Worm (Caenorhabditis elegans) whole organism, dauer: ENCODE measurements around the gene B0462.4.

Experiments used
- unc-62 ChIP-seq: sonication (generic microtip); optimal IDR thresholded peaks from 2 replicates; lab custom pipeline; 2017; ENCODE audit warnings: missing biosample characterization, missing genetic modification reagents, missing genetic modification characterization

The B0462.4 gene

ce11 chrV:18331086-18331485 lies at the start of gene B0462.4:
B0462.4 (minus strand) TSS chrV:18331186.
- no peak for TF ChIP-seq unc-62 (GFP tag; lab: Kevin White, UChicago)

DNA sequence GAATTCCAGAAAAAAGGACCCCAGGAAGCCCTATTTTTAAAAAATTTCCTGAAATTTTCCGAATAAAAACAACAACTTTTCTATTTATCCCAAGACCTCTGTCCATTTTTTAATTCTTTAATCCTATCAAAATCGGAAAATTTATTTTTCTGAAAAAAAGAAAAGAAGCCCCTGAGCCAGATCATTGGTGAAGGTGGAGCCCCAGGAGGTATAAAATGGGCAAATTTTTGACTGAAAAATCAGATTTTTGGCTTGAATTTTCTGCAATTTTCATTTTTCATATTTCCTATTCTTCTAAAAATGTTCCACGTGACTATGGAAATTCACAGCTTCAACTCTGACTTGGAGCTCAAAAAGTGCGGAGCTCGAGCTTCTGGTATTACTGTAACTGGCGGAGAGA lies 47.8 kb upstream of the B0462.4 start, which contains the start of gene Y51A2B.8:
Y51A2B.8 (plus strand) TSS at position 301 of the 400 bp plus-strand sequence.
- TF ChIP-seq unc-62 (GFP tag; lab: Kevin White, UChicago), result no peak

ce11 chrV:18375551-18375950 lies 44.6 kb upstream of the B0462.4 start:
- TF ChIP-seq unc-62 (GFP tag; lab: Kevin White, UChicago), result no peak

- TF ChIP-seq unc-62 (GFP tag; lab: Kevin White, UChicago), result no peak
Measured at ce11 chrV:18374194-18374593, 43.2 kb upstream of the B0462.4 start, which contains the start of gene Y51A2B.2. Y51A2B.2 (plus strand) TSS chrV:18374494.

- no peak for TF ChIP-seq unc-62 (GFP tag; lab: Kevin White, UChicago)
Measured at ce11 chrV:18371579-18371978, 40.6 kb upstream of the B0462.4 start, which contains the start of gene C08E8.4. C08E8.4 (plus strand) TSS chrV:18371846.

ce11 chrV:18371028-18371427 lies 40.0 kb upstream of the B0462.4 start:
- no peak for TF ChIP-seq unc-62 (GFP tag; lab: Kevin White, UChicago)

DNA sequence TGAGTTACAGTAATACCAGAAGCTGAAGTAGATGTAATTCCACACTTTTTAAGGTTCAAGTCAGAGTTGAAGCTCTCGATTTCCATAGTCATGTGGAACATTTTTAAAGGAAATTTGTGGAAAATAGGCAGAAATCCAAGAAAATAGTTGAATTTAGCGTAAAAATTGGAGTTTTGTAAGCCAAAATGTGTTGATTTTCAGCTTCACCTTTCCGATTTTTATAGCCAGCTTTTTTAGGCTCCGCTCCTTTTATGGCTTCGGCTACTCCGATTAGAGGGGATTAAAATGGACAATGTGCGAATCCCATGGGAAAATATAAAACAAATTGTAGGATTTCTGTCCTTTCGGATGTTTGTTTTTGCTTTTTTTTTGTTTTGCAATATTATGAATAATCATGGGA lies 37.3 kb upstream of the B0462.4 start, which contains the start of gene C08E8.6:
C08E8.6 (minus strand) TSS at position 101 of the 400 bp plus-strand sequence.
- TF ChIP-seq unc-62 (GFP tag; lab: Kevin White, UChicago), result no peak

ce11 chrV:18364558-18364957 lies 33.6 kb upstream of the B0462.4 start, which contains the start of gene C08E8.9:
C08E8.9 (plus strand) TSS chrV:18364858.
- TF ChIP-seq unc-62 (GFP tag; lab: Kevin White, UChicago), result no peak

DNA sequence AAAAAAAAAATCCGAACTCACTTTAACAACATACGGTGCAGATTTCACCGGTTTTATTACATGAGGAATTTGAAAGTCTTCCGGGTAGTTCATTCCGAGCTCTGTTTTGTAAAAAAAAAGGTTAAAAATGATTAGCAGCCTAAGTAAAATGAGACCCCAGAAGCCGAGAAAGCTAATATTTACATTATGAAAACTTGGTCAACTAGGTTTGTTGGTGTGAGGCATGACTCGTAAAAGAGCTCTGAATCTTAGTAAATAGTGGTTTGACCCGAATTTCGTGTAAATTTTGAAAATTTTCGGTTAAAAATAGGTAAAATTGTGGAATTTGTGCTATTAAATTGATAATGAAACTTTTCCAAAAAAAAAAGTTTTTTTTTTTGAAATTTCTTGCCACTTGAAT lies 31.4 kb upstream of the B0462.4 start, which contains the start of gene C08E8.1:
C08E8.1 (minus strand) TSS at position 101 of the 400 bp plus-strand sequence.
- TF ChIP-seq unc-62 (GFP tag; lab: Kevin White, UChicago), result no peak

ce11 chrV:18359888-18360287 lies 28.9 kb upstream of the B0462.4 start, which contains the start of gene C08E8.5:
C08E8.5 (minus strand) TSS chrV:18359988.
- TF ChIP-seq unc-62 (GFP tag; lab: Kevin White, UChicago), result no peak

DNA sequence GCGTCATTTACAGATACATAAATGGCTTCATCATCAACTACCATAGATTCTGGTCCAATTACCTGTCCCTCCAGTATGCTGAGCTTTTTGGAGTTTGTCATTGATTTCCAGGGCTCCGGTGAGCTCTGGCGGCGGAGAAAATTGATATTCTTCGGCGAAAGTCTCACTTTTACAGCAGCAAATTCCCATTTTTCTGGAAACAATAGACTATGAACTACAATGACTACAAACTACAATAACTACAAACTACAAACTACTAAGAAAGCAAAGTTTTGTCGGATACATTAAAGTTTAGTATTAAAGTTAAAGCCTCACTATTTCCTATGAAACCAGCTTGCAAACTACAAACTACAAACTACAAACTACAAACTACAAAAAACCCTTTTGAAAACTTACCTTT lies 24.8 kb upstream of the B0462.4 start, which contains the start of gene C08E8.2:
C08E8.2 (minus strand) TSS at position 101 of the 400 bp plus-strand sequence.
- no peak for TF ChIP-seq unc-62 (GFP tag; lab: Kevin White, UChicago)

DNA sequence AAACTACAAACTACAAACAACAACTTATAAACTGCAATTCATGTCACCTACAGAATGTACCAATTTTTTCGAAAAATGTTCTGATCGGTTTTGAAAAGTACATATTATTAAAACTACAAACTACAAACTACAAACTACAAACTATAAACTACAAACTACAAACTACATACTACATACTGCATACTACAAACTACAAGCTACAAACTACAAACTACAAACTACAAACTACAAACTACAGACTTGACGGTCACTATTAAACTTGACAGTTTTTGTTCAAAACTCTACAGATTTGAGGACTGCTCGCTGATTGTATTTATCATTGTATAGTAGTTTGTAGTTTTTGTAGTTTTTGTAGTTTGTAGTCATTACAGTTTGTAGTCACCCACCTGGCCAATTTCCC lies 23.3 kb upstream of the B0462.4 start:
- no peak for TF ChIP-seq unc-62 (GFP tag; lab: Kevin White, UChicago)

DNA sequence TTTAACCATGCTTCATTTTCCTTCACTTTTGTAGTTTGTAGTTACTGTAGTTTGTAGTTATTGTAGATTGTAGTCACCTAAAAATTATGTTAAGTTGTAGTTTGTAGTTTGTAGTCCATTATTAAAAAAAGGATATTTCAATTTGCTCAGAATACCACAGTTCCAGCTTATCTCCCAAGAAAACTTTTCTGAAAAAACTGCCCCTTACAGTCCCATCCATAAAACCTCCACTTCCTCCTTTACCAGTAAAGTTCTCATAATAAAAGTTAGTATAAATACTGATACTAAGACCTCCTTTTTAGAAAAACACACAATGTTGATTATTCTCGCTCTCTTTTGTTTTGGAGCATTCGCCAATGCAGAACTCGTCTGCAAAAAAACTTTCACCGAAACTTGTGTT lies 19.7 kb upstream of the B0462.4 start, which contains the start of gene C08E8.11:
C08E8.11 (plus strand) TSS at position 301 of the 400 bp plus-strand sequence.
- TF ChIP-seq unc-62 (GFP tag; lab: Kevin White, UChicago), result no peak

DNA sequence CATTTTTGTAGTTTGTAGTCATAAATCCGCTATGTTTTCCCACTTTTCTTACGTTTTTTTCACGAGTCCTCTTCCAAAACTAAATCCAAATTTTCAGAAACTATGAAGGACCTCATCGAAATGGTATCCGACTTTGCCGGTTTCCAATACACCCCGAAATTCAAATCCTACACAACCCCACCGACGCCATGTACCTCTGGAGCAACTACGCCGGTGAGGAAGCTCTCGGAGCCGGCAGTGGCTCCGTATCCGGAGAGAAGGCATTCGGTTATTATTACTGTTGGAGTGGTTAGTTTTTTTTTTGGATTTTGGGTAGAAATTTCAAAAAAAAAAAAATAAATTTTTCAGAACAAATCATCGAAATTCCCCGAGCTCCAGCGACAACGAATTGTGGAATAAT lies 19.1 kb upstream of the B0462.4 start, which contains the start of gene C08E8.3:
C08E8.3 (plus strand) TSS at position 84 of the 400 bp plus-strand sequence.
- TF ChIP-seq unc-62 (GFP tag; lab: Kevin White, UChicago), result no peak

DNA sequence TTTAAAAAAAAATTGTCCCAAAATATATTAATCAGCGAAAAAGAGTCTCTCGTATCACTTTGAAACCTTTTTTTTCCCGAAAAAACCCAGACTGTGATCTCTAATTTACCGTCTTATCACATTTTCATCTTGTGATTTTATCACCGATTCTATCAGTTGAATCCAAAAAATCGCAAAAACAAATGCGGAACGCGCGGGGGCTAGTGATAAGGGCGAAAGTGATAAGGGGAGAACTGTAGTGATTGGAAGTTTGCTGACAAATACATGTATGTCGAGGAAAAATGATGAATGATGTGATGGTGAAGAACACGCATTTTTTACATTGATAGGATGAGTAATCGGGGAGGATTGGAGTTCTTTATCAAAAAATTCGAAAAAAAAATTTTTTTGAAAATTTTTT lies 15.1 kb upstream of the B0462.4 start:
- no peak for TF ChIP-seq unc-62 (GFP tag; lab: Kevin White, UChicago)

DNA sequence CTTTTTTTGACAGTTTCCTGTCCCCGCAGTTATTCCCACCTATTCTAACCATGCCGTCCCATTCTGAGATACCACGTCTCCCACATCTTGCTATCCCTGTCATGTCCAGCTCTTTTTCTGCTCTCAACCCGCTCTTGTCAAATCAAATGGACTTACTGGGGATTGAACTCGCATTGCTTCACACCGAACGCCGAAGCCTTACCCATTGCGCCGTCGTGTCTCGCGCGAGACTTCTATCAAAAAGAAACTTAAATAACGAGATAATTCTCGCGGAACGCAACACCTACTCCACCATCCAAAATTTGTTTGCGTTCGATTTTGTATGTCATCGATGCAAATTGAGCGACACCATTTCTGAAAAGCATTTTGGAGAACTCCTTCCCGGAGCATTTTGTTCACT lies 13.2 kb upstream of the B0462.4 start:
- no peak for TF ChIP-seq unc-62 (GFP tag; lab: Kevin White, UChicago)

- TF ChIP-seq unc-62 (GFP tag; lab: Kevin White, UChicago), result no peak
Measured at ce11 chrV:18339807-18340206, 8.8 kb upstream of the B0462.4 start, which contains the start of gene C08E8.10. C08E8.10 (minus strand) TSS chrV:18339907.
